Fruit fly (Drosophila melanogaster): Measurements from ENCODE around the gene Srp54.

The Srp54 gene

DNA sequence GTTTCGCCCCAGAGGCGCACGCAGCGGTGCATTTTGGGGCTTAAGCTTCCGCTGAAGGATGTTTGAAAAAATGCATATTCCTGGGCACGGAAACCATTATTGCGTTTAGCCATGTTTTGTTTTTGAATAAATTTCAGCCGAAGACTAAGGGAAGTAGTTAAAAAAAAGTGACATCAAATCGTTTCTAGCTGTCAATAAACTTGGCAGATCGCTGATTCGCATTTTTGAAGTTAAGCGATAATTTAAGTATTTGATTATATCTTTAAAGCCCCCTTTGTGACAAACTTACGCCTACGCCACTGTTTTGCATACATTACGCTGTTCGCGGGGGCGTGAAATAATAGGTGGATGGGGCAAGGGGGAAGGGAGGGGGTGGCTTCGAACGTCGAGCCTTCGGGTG is 48.4 kb upstream of the Srp54 start (continued):
- no peak for TF ChIP-seq CG9609 (GFP tag; optimal IDR thresholded peaks at IDR 0.05)
- TF ChIP-seq CG8359 (GFP tag; optimal IDR thresholded peaks at IDR 0.05; ENCODE audit: borderline replicate concordance) = no peak
- TF ChIP-seq croc (GFP tag; conservative IDR thresholded peaks at IDR 0.05) = no peak
- TF ChIP-seq Dip3 (GFP tag; optimal IDR thresholded peaks at IDR 0.05) = no peak
- TF ChIP-seq lilli (GFP tag; optimal IDR thresholded peaks at IDR 0.05) = peak; percentile 51
- TF ChIP-seq vvl (GFP tag; IDR thresholded peaks at IDR 0.05) = peak; percentile 28; the same call in 1 of the 2 replicates
- no peak for TF ChIP-seq E2f2 (GFP tag; IDR thresholded peaks at IDR 0.05)
- TF ChIP-seq al (GFP tag; IDR thresholded peaks at IDR 0.05) = peak; percentile 14; the same call in 1 of the 2 replicates
- TF ChIP-seq Vsx1 (GFP tag; optimal IDR thresholded peaks at IDR 0.05) = no peak
- TF ChIP-seq CG11504 (tag; optimal IDR thresholded peaks at IDR 0.05) = peak; percentile 58
- TF ChIP-seq CG11723 (GFP tag; optimal IDR thresholded peaks at IDR 0.05) = no peak
- no peak for TF ChIP-seq ewg (GFP tag; optimal IDR thresholded peaks at IDR 0.05)
- TF ChIP-seq sd (tag; optimal IDR thresholded peaks at IDR 0.05) = no peak
- TF ChIP-seq Med (GFP tag) = no peak

- TF ChIP-seq CG10543 (GFP tag; optimal IDR thresholded peaks at IDR 0.05) = peak; percentile 26
- TF ChIP-seq cato (GFP tag; optimal IDR thresholded peaks at IDR 0.05; ENCODE audit: borderline replicate concordance) = no peak
- TF ChIP-seq tll (GFP tag; optimal IDR thresholded peaks at IDR 0.05) = no peak
- no peak for TF ChIP-seq bsh (GFP tag; optimal IDR thresholded peaks at IDR 0.05)
- no peak for TF ChIP-seq CG17912 (GFP tag; optimal IDR thresholded peaks at IDR 0.05)
- 0 out of 2 replicates have a peak, but pooled peaks have one; percentile 8 for TF ChIP-seq dati (GFP tag; IDR thresholded peaks at IDR 0.05)
- peak; percentile 74 for TF ChIP-seq nerfin-1 (tag; optimal IDR thresholded peaks at IDR 0.05)
- TF ChIP-seq rib (GFP tag; IDR thresholded peaks at IDR 0.05) = no peak
- TF ChIP-seq CG2129 (GFP tag; IDR thresholded peaks at IDR 0.05; ENCODE audit: partially characterized antibody) = no peak
- peak; percentile 58 for TF ChIP-seq mirr (GFP tag; optimal IDR thresholded peaks at IDR 0.05)
- no peak for TF ChIP-seq Jarid2 (GFP tag; optimal IDR thresholded peaks at IDR 0.05)
- TF ChIP-seq Ssrp (tag; optimal IDR thresholded peaks at IDR 0.05) = no peak
- no peak for TF ChIP-seq Nf-YC (tag; optimal IDR thresholded peaks at IDR 0.05)
- TF ChIP-seq Ets65A (GFP tag) = peak; percentile 31
- TF ChIP-seq CG8765 (GFP tag; IDR thresholded peaks at IDR 0.05) = no peak
- TF ChIP-seq Bdp1 (GFP tag; optimal IDR thresholded peaks at IDR 0.05) = no peak
- TF ChIP-seq ara (GFP tag; IDR thresholded peaks at IDR 0.05) = no peak
- TF ChIP-seq Ravus (GFP tag; IDR thresholded peaks at IDR 0.05) = no peak
- peak; percentile 60 for TF ChIP-seq cg (GFP tag; optimal IDR thresholded peaks at IDR 0.05)
- no peak for TF ChIP-seq Awh (GFP tag; IDR thresholded peaks at IDR 0.05)
- 0 out of 3 replicates have a peak, but pooled peaks have one; percentile 11 for TF ChIP-seq knrl (GFP tag; IDR thresholded peaks at IDR 0.05; ENCODE audit: partially characterized antibody)
- TF ChIP-seq HLHmδ (GFP tag; optimal IDR thresholded peaks at IDR 0.05) = no peak
- TF ChIP-seq zen2 (GFP tag; IDR thresholded peaks at IDR 0.05; ENCODE audit: partially characterized antibody) = no peak
- no peak for TF ChIP-seq CG10431 (GFP tag; optimal IDR thresholded peaks at IDR 0.05)
- no peak for TF ChIP-seq maf-S (GFP tag; optimal IDR thresholded peaks at IDR 0.05)
- no peak for TF ChIP-seq H2.0 (GFP tag; IDR thresholded peaks at IDR 0.05)
- peak; percentile 68 for TF ChIP-seq Deaf1 (tag; optimal IDR thresholded peaks at IDR 0.05)
- no peak for TF ChIP-seq gfzf (GFP tag; optimal IDR thresholded peaks at IDR 0.05)
- no peak for TF ChIP-seq hkb (optimal IDR thresholded peaks at IDR 0.05)
- TF ChIP-seq hkb (GFP tag; IDR thresholded peaks at IDR 0.05) = no peak
- TF ChIP-seq CG9609 (GFP tag; optimal IDR thresholded peaks at IDR 0.05) = no peak
- peak; percentile 86 for TF ChIP-seq abd-A (tag; optimal IDR thresholded peaks at IDR 0.05)
- TF ChIP-seq her (GFP tag; optimal IDR thresholded peaks at IDR 0.05) = no peak
- TF ChIP-seq sqz (GFP tag; optimal IDR thresholded peaks at IDR 0.05) = peak; percentile 5
- peak in 1 of 2 experiments; percentile 7 for TF ChIP-seq Trl (optimal IDR thresholded peaks at IDR 0.05)
- no peak for TF ChIP-seq Trl (GFP tag; optimal IDR thresholded peaks at IDR 0.05)
- TF ChIP-seq CG12299 (tag; optimal IDR thresholded peaks at IDR 0.05) = no peak
Measured at dm6 chr2L:9882393-9882971, 30.2 kb upstream of the Srp54 start.

All from whole organism, embryonic.